Worm (Caenorhabditis elegans) whole organism, L1 larva: Measurements from ENCODE around the gene T13G4.7.

Experiments
- C04F5.9 ChIP-seq: sonication (generic microtip); optimal IDR thresholded peaks from 2 replicates; lab custom pipeline; 2016; ENCODE audit warnings: missing genetic modification characterization, missing compliant biosample characterization
- ama-1 ChIP-seq: fragments of 150-350 bp; optimal IDR thresholded peaks from 2 replicates; lab custom pipeline; 2014
- elt-3 ChIP-seq, 6 experiments: fragments of 150-350 bp in 1 of 6; sonication (generic microtip); optimal IDR thresholded peaks; 2 replicates each; lab custom pipeline; 2017 to 2018; ENCODE audit warnings: missing biosample characterization in 6 of 6, missing genetic modification characterization in 6 of 6, inconsistent platforms in 1 of 6
- fkh-10 ChIP-seq: sonication (generic microtip); optimal IDR thresholded peaks from 2 replicates; lab custom pipeline; 2017; ENCODE audit warnings: missing biosample characterization, missing genetic modification reagents, missing genetic modification characterization
- lin-13 ChIP-seq: fragments of 150-350 bp; optimal IDR thresholded peaks from 2 replicates; lab custom pipeline; 2014; ENCODE audit warnings: missing biosample characterization, missing genetic modification reagents, missing genetic modification characterization
- lin-14 ChIP-seq: fragments of 200-800 bp; sonication (Bioruptor generic); optimal IDR thresholded peaks from 2 replicates; lab custom pipeline; 2018; ENCODE audit warnings: mild to moderate bottlenecking, missing genetic modification characterization, moderate library complexity, missing compliant biosample characterization
- lin-35 ChIP-seq, 2 experiments: fragments of 150-350 bp; optimal IDR thresholded peaks; 2 replicates each; lab custom pipeline; 2014; ENCODE audit warnings: missing biosample characterization in 2 of 2, missing genetic modification characterization in 2 of 2, missing genetic modification reagents in 2 of 2
- lir-3 ChIP-seq: sonication (generic microtip); optimal IDR thresholded peaks from 2 replicates; lab custom pipeline; 2016; ENCODE audit warnings: mild to moderate bottlenecking, missing genetic modification characterization, moderate library complexity, missing compliant biosample characterization; ENCODE audit not compliant: poor library complexity
- mep-1 ChIP-seq: fragments of 150-350 bp; optimal IDR thresholded peaks from 2 replicates; lab custom pipeline; 2014; ENCODE audit warnings: missing biosample characterization, missing genetic modification characterization
- nhr-19 ChIP-seq: fragments of 200-800 bp; sonication (Bioruptor generic); conservative IDR thresholded peaks from 2 replicates; pipeline ENCODE4 v1.3.6; 2022; ENCODE audit warnings: missing genetic modification characterization, missing compliant biosample characterization
- nhr-90 ChIP-seq: sonication (generic microtip); optimal IDR thresholded peaks from 2 replicates; lab custom pipeline; 2016; ENCODE audit warnings: mild to moderate bottlenecking, missing genetic modification characterization, missing compliant biosample characterization; ENCODE audit not compliant: poor library complexity
- sptf-1 ChIP-seq: fragments of 150-350 bp; optimal IDR thresholded peaks from 2 replicates; lab custom pipeline; 2014; ENCODE audit warnings: missing biosample characterization, missing genetic modification characterization
- unc-62 ChIP-seq: fragments of 150-350 bp; optimal IDR thresholded peaks from 2 replicates; lab custom pipeline; 2014; ENCODE audit warnings: missing biosample characterization, missing genetic modification reagents, missing genetic modification characterization

DNA sequence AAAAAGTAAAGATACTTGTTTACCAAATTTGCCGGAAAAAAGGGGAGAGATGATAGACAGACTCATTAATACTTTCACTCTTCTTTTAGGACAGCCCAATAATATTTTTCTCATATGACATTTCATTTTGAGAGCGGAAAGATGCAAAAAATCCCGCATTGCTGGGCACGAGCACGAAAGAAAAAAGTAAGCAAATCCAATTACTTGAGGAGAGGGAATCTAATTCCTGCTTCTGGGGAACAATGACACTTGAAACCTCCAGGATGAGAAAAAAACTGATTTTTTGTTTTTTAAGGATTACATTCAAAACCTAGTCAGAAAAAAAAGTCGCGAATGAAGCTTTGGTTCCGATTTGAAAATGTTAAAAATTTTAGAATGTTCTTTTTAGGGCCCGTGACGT is 10.9 kb upstream of the T13G4.7 start:
- TF ChIP-seq ama-1 (lab: Kevin White, UChicago) = no peak
- TF ChIP-seq sptf-1 (tag; lab: Kevin White, UChicago) = no peak
- no peak for TF ChIP-seq elt-3 (tag; optimal IDR thresholded peaks at IDR 0.05; lab: Kevin White, UChicago)
- no peak for TF ChIP-seq lir-3 (tag; lab: Kevin White, UChicago)
- no peak for TF ChIP-seq mep-1 (tag; lab: Kevin White, UChicago)
- no peak for TF ChIP-seq unc-62 (GFP tag; lab: Kevin White, UChicago)
- TF ChIP-seq lin-35 (GFP tag; optimal IDR thresholded peaks at IDR 0.05; lab: Kevin White, UChicago) = no peak
- peak; percentile 44 for TF ChIP-seq lin-14 (GFP tag; lab: Kevin White, UChicago)
- TF ChIP-seq fkh-10 = peak; percentile 83
- TF ChIP-seq nhr-19 (GFP tag; lab: Robert Waterston, UW) = no peak
- TF ChIP-seq nhr-90 (tag; lab: Kevin White, UChicago) = no peak
- no peak for TF ChIP-seq C04F5.9 (tag; lab: Kevin White, UChicago)
- no peak for TF ChIP-seq lin-13 (GFP tag; lab: Kevin White, UChicago)
